ENCODE assay signal across 2 fruit fly cellular contexts in the genomic region with DNA sequence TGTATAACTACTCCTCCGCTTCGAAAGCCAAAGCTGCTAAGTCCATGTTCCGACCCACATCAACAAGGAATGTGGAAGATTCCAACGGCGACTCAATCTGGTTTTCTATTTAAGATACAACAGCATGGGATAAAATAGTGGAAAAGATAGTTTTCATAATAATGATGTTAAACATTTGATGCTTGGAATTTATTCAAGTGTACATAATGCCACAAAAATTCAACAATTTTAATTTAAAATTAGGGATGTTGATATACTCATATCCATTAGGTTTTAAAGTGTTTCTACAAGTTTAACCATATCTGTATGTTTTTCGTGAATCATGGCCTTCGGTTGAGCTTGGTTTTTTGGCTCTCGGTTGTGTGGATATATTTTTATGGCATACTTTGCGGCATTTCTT.
TF ChIP-seq lines count a peak whose summit lies in the region.

No protein-coding gene starts in this region.

TF ChIP-seq in whole organism, embryonic, 481 proteins besides CTCF, POLR2A, EP300 and RAD21 (continued from another document and continues in another):
- TF ChIP-seq NFAT (GFP tag; IDR thresholded peaks at IDR 0.05; lab: Robert Waterston, UW) = no peak
- no peak for TF ChIP-seq en (GFP tag; optimal IDR thresholded peaks at IDR 0.05; lab: Kevin White, UChicago)
- no peak for TF ChIP-seq Chrac-16 (GFP tag; optimal IDR thresholded peaks at IDR 0.05; lab: Kevin White, UChicago)
- peak; percentile 39; the same call in 1 of the 2 replicates for TF ChIP-seq E2f2 (GFP tag; IDR thresholded peaks at IDR 0.05; lab: Robert Waterston, UW)
- TF ChIP-seq CG10321 (GFP tag; IDR thresholded peaks at IDR 0.05; lab: Robert Waterston, UW) = no peak
- TF ChIP-seq nom (GFP tag; optimal IDR thresholded peaks at IDR 0.05; lab: Kevin White, UChicago) = no peak
- no peak for TF ChIP-seq Nf-YA (GFP tag; IDR thresholded peaks at IDR 0.05; lab: Robert Waterston, UW)
- no peak for TF ChIP-seq CG2199 (GFP tag; IDR thresholded peaks at IDR 0.05; lab: Robert Waterston, UW)
- TF ChIP-seq CG34422 (GFP tag; IDR thresholded peaks at IDR 0.05; lab: Robert Waterston, UW) = no peak
- TF ChIP-seq toy (GFP tag; IDR thresholded peaks at IDR 0.05; lab: Robert Waterston, UW) = no peak
- no peak for TF ChIP-seq Dp (GFP tag; optimal IDR thresholded peaks at IDR 0.05; lab: Kevin White, UChicago)
- no peak for TF ChIP-seq prd (optimal IDR thresholded peaks at IDR 0.05; lab: Kevin White, UChicago)
- no peak for TF ChIP-seq prd (GFP tag; IDR thresholded peaks at IDR 0.05; lab: Robert Waterston, UW)
- peak; percentile 25 for TF ChIP-seq CG2678 (tag; optimal IDR thresholded peaks at IDR 0.05; lab: Kevin White, UChicago)
- no peak for TF ChIP-seq z (GFP tag; IDR thresholded peaks at IDR 0.05; lab: Robert Waterston, UW)
- peak in 1 of 2 experiments; percentile 16 for TF ChIP-seq dpn (GFP tag; optimal IDR thresholded peaks at IDR 0.05; lab: Kevin White, UChicago)
- no peak for TF ChIP-seq NC2β (GFP tag; optimal IDR thresholded peaks at IDR 0.05; lab: Kevin White, UChicago)
- peak; percentile 44 for TF ChIP-seq PHDP (tag; optimal IDR thresholded peaks at IDR 0.05; lab: Kevin White, UChicago)
- TF ChIP-seq CG10654 (GFP tag; optimal IDR thresholded peaks at IDR 0.05; lab: Kevin White, UChicago) = no peak
- TF ChIP-seq CG8290 (GFP tag; optimal IDR thresholded peaks at IDR 0.05; lab: Kevin White, UChicago) = no peak
- no peak for TF ChIP-seq CG8290 (tag; optimal IDR thresholded peaks at IDR 0.05; lab: Kevin White, UChicago)
- no peak for TF ChIP-seq CG7745 (tag; optimal IDR thresholded peaks at IDR 0.05; lab: Kevin White, UChicago)
- TF ChIP-seq Neu2 (GFP tag; optimal IDR thresholded peaks at IDR 0.05; lab: Kevin White, UChicago; ENCODE audit: borderline replicate concordance) = no peak
- TF ChIP-seq unpg (GFP tag; optimal IDR thresholded peaks at IDR 0.05; lab: Kevin White, UChicago) = peak; percentile 10
- no peak for TF ChIP-seq btn (GFP tag; optimal IDR thresholded peaks at IDR 0.05; lab: Kevin White, UChicago)
- TF ChIP-seq ssp (GFP tag; IDR thresholded peaks at IDR 0.05; lab: Robert Waterston, UW) = no peak
- TF ChIP-seq ara (GFP tag; IDR thresholded peaks at IDR 0.05; lab: Robert Waterston, UW) = no peak
- no peak for TF ChIP-seq Kr (GFP tag; optimal IDR thresholded peaks at IDR 0.05; lab: Kevin White, UChicago)
- no peak for TF ChIP-seq Lim3 (GFP tag; IDR thresholded peaks at IDR 0.05; lab: Robert Waterston, UW)
- TF ChIP-seq CG17186 (GFP tag; optimal IDR thresholded peaks at IDR 0.05; lab: Kevin White, UChicago) = no peak
- TF ChIP-seq chif (GFP tag; optimal IDR thresholded peaks at IDR 0.05; lab: Kevin White, UChicago) = no peak
- no peak for TF ChIP-seq ci (GFP tag; IDR thresholded peaks at IDR 0.05; lab: Robert Waterston, UW)
- no peak for TF ChIP-seq CG31365 (tag; optimal IDR thresholded peaks at IDR 0.05; lab: Kevin White, UChicago)
- TF ChIP-seq Drgx (GFP tag; IDR thresholded peaks at IDR 0.05; lab: Robert Waterston, UW) = peak; percentile 41; the same call in 1 of the 2 replicates
- 0 out of 3 replicates have a peak, but pooled peaks have one; percentile 19 for TF ChIP-seq CG17361 (GFP tag; IDR thresholded peaks at IDR 0.05; lab: Robert Waterston, UW)
- no peak for TF ChIP-seq CG4854 (GFP tag; optimal IDR thresholded peaks at IDR 0.05; lab: Kevin White, UChicago)
- TF ChIP-seq cad (GFP tag; optimal IDR thresholded peaks at IDR 0.05; lab: Kevin White, UChicago) = no peak
- TF ChIP-seq klu (GFP tag; IDR thresholded peaks at IDR 0.05; lab: Robert Waterston, UW) = no peak
- peak; percentile 30 for TF ChIP-seq CG11504 (tag; optimal IDR thresholded peaks at IDR 0.05; lab: Kevin White, UChicago)
- TF ChIP-seq trh (GFP tag; optimal IDR thresholded peaks at IDR 0.05; lab: Kevin White, UChicago) = no peak
- no peak for TF ChIP-seq CG3726 (GFP tag; IDR thresholded peaks at IDR 0.05; lab: Robert Waterston, UW)
- TF ChIP-seq CG11093 (GFP tag; IDR thresholded peaks at IDR 0.05; lab: Robert Waterston, UW) = no peak
- TF ChIP-seq CG30431 (GFP tag; optimal IDR thresholded peaks at IDR 0.05; lab: Kevin White, UChicago) = no peak
- TF ChIP-seq CG4617 (GFP tag; optimal IDR thresholded peaks at IDR 0.05; lab: Kevin White, UChicago; ENCODE audit: borderline replicate concordance) = no peak
- peak; percentile 60 for TF ChIP-seq CG11696 (GFP tag; IDR thresholded peaks at IDR 0.05; lab: Robert Waterston, UW)
- peak; percentile 24 for TF ChIP-seq CG2120 (GFP tag; optimal IDR thresholded peaks at IDR 0.05; lab: Kevin White, UChicago)
- TF ChIP-seq mam (GFP tag; optimal IDR thresholded peaks at IDR 0.05; lab: Kevin White, UChicago) = no peak
- TF ChIP-seq CG11085 (GFP tag; IDR thresholded peaks at IDR 0.05; lab: Robert Waterston, UW) = no peak
- TF ChIP-seq Dip2 (GFP tag; IDR thresholded peaks at IDR 0.05; lab: Robert Waterston, UW) = no peak
- TF ChIP-seq pfk (GFP tag; optimal IDR thresholded peaks at IDR 0.05; lab: Kevin White, UChicago) = no peak
- no peak for TF ChIP-seq CG9437 (GFP tag; optimal IDR thresholded peaks at IDR 0.05; lab: Kevin White, UChicago)
- TF ChIP-seq CG1832 (GFP tag; optimal IDR thresholded peaks at IDR 0.05; lab: Kevin White, UChicago) = no peak
- TF ChIP-seq CG15269 (tag; optimal IDR thresholded peaks at IDR 0.05; lab: Kevin White, UChicago) = peak; percentile 1
- TF ChIP-seq Side (GFP tag; optimal IDR thresholded peaks at IDR 0.05; lab: Kevin White, UChicago) = no peak
- TF ChIP-seq CG9817 (tag; optimal IDR thresholded peaks at IDR 0.05; lab: Kevin White, UChicago) = no peak
- TF ChIP-seq CG6689 (GFP tag; IDR thresholded peaks at IDR 0.05; lab: Robert Waterston, UW) = no peak
- no peak for TF ChIP-seq Ada2b (GFP tag; IDR thresholded peaks at IDR 0.05; lab: Robert Waterston, UW)
- no peak for TF ChIP-seq Xrp1 (GFP tag; IDR thresholded peaks at IDR 0.05; lab: Robert Waterston, UW)
- TF ChIP-seq dmrt99B (tag; optimal IDR thresholded peaks at IDR 0.05; lab: Kevin White, UChicago) = peak; percentile 22
- TF ChIP-seq CG42726 (GFP tag; IDR thresholded peaks at IDR 0.05; lab: Robert Waterston, UW; ENCODE audit: partially characterized antibody) = no peak
- no peak for TF ChIP-seq pan (optimal IDR thresholded peaks at IDR 0.05; lab: Kevin White, UChicago)
- TF ChIP-seq pan (GFP tag; optimal IDR thresholded peaks at IDR 0.05 in 1 of 2, IDR thresholded peaks at IDR 0.05 in 1 of 2) = no peak
- TF ChIP-seq sd (tag; optimal IDR thresholded peaks at IDR 0.05; lab: Kevin White, UChicago) = peak; percentile 23
- TF ChIP-seq sima (GFP tag; optimal IDR thresholded peaks at IDR 0.05; lab: Kevin White, UChicago) = no peak
- no peak for TF ChIP-seq Xbp1 (GFP tag; optimal IDR thresholded peaks at IDR 0.05; lab: Kevin White, UChicago)
- no peak for TF ChIP-seq CG6813 (GFP tag; optimal IDR thresholded peaks at IDR 0.05; lab: Kevin White, UChicago)
- no peak for TF ChIP-seq esg (GFP tag; conservative IDR thresholded peaks at IDR 0.05; lab: Robert Waterston, UW)

TF ChIP-seq in whole organism, prepupa, 60 proteins besides CTCF, POLR2A, EP300 and RAD21 (continued from another document):
- peak; percentile 39 for TF ChIP-seq svp (GFP tag; lab: Kevin White, UChicago)
- no peak for TF ChIP-seq Hr39 (GFP tag; optimal IDR thresholded peaks at IDR 0.05; lab: Kevin White, UChicago)
- TF ChIP-seq CG15336 (GFP tag; IDR thresholded peaks at IDR 0.05; lab: Robert Waterston, UW) = peak; percentile 77
- peak; percentile 53; the same call in 2 of the 3 replicates for TF ChIP-seq eg (GFP tag; IDR thresholded peaks at IDR 0.05; lab: Robert Waterston, UW)
- TF ChIP-seq Met (GFP tag; optimal IDR thresholded peaks at IDR 0.05; lab: Kevin White, UChicago) = no peak
- TF ChIP-seq CG8319 (GFP tag; optimal IDR thresholded peaks at IDR 0.05; lab: Kevin White, UChicago) = no peak
- TF ChIP-seq CG3032 (tag; optimal IDR thresholded peaks at IDR 0.05; lab: Kevin White, UChicago) = no peak
- peak; percentile 0 for TF ChIP-seq CG11762 (GFP tag; optimal IDR thresholded peaks at IDR 0.05; lab: Kevin White, UChicago; ENCODE audit: insufficient read depth)
- no peak for TF ChIP-seq ss (GFP tag; optimal IDR thresholded peaks at IDR 0.05; lab: Kevin White, UChicago)
- TF ChIP-seq Eip78C (GFP tag; lab: Kevin White, UChicago) = peak; percentile 79
- TF ChIP-seq fd59A (GFP tag; optimal IDR thresholded peaks at IDR 0.05; lab: Kevin White, UChicago) = no peak
- TF ChIP-seq CG11902 (GFP tag; optimal IDR thresholded peaks at IDR 0.05; lab: Kevin White, UChicago) = no peak
- TF ChIP-seq CG6163 (GFP tag; IDR thresholded peaks at IDR 0.05; lab: Robert Waterston, UW) = 0 out of 3 replicates have a peak, but pooled peaks have one; percentile 17
- no peak for TF ChIP-seq CG6854 (GFP tag; optimal IDR thresholded peaks at IDR 0.05; lab: Kevin White, UChicago)
- peak; percentile 23 for TF ChIP-seq acj6 (GFP tag; optimal IDR thresholded peaks at IDR 0.05; lab: Kevin White, UChicago)
- TF ChIP-seq Sox102F (GFP tag; optimal IDR thresholded peaks at IDR 0.05; lab: Kevin White, UChicago) = no peak
- no peak for TF ChIP-seq cyc (GFP tag; optimal IDR thresholded peaks at IDR 0.05; lab: Kevin White, UChicago)
- TF ChIP-seq pdm3 (GFP tag; optimal IDR thresholded peaks at IDR 0.05; lab: Kevin White, UChicago) = peak; percentile 20
- peak; percentile 17 for TF ChIP-seq Sox14 (GFP tag; optimal IDR thresholded peaks at IDR 0.05; lab: Kevin White, UChicago)
- TF ChIP-seq Ets96B (tag; optimal IDR thresholded peaks at IDR 0.05; lab: Kevin White, UChicago) = peak; percentile 1
- TF ChIP-seq CG1621 (tag; optimal IDR thresholded peaks at IDR 0.05; lab: Kevin White, UChicago) = no peak
- no peak for TF ChIP-seq CG16779 (tag; optimal IDR thresholded peaks at IDR 0.05; lab: Kevin White, UChicago)
- peak; percentile 69; the same call in 2 of the 3 replicates for TF ChIP-seq CG8119 (GFP tag; IDR thresholded peaks at IDR 0.05; lab: Robert Waterston, UW)
- TF ChIP-seq CG3919 (GFP tag; optimal IDR thresholded peaks at IDR 0.05; lab: Kevin White, UChicago) = peak; percentile 30
- TF ChIP-seq CG8632 (GFP tag; optimal IDR thresholded peaks at IDR 0.05; lab: Kevin White, UChicago) = peak; percentile 32
- no peak for TF ChIP-seq dsx (GFP tag; optimal IDR thresholded peaks at IDR 0.05; lab: Kevin White, UChicago; ENCODE audit: poor library complexity, severe bottlenecking)
- no peak for TF ChIP-seq Sox15 (GFP tag; optimal IDR thresholded peaks at IDR 0.05; lab: Kevin White, UChicago)
- peak; percentile 44 for TF ChIP-seq Hr4 (GFP tag; optimal IDR thresholded peaks at IDR 0.05; lab: Kevin White, UChicago)
- no peak for TF ChIP-seq CG7368 (GFP tag; optimal IDR thresholded peaks at IDR 0.05; lab: Kevin White, UChicago)
- TF ChIP-seq CG4318 (GFP tag; optimal IDR thresholded peaks at IDR 0.05; lab: Kevin White, UChicago) = no peak
- no peak for TF ChIP-seq CG34406 (GFP tag; optimal IDR thresholded peaks at IDR 0.05; lab: Kevin White, UChicago)
- peak; percentile 34 for TF ChIP-seq Eip75B (GFP tag; optimal IDR thresholded peaks at IDR 0.05; lab: Kevin White, UChicago)
- TF ChIP-seq esn (GFP tag; optimal IDR thresholded peaks at IDR 0.05; lab: Kevin White, UChicago) = peak; percentile 19
- peak; percentile 56 for TF ChIP-seq CG32006 (GFP tag; optimal IDR thresholded peaks at IDR 0.05; lab: Kevin White, UChicago)
- peak; percentile 3 for TF ChIP-seq CG10631 (GFP tag; optimal IDR thresholded peaks at IDR 0.05; lab: Kevin White, UChicago)
- TF ChIP-seq fkh (GFP tag; optimal IDR thresholded peaks at IDR 0.05; lab: Kevin White, UChicago) = no peak
